Worm (Caenorhabditis elegans) whole organism, young adult: ENCODE data around the gene F54H5.5.
A peak's percentile ranks its signal among the peaks of the same experiment; 100 is the strongest.

Source experiments
- C06A6.2 ChIP-seq: fragments of 200-800 bp; sonication (Bioruptor generic); conservative IDR thresholded peaks from 2 replicates; pipeline ENCODE4 v1.3.6; 2022; ENCODE audit warnings: missing genetic modification characterization, missing compliant biosample characterization
- D2030.7 ChIP-seq: fragments of 200-800 bp; sonication (Bioruptor generic); IDR thresholded peaks from 2 replicates; pipeline ENCODE4 v1.3.6; 2022; ENCODE audit warnings: missing genetic modification reagents, missing genetic modification characterization, missing compliant biosample characterization
- F23B12.7 ChIP-seq: sonication (generic microtip); optimal IDR thresholded peaks from 2 replicates; lab custom pipeline; 2017; ENCODE audit warnings: missing genetic modification characterization, mild to moderate bottlenecking, missing compliant biosample characterization, antibody characterized with exemption, moderate library complexity; ENCODE audit not compliant: insufficient read depth
- F33H1.4 ChIP-seq: fragments of 200-800 bp; sonication (Bioruptor generic); IDR thresholded peaks from 2 replicates; pipeline ENCODE4 v1.3.6; 2022; ENCODE audit warnings: missing genetic modification reagents, missing genetic modification characterization, missing compliant biosample characterization
- F52B5.7 ChIP-seq: sonication (generic microtip); optimal IDR thresholded peaks from 2 replicates; lab custom pipeline; 2016; ENCODE audit warnings: mild to moderate bottlenecking, missing genetic modification characterization, missing compliant biosample characterization
- F57A8.1 ChIP-seq: fragments of 200-800 bp; sonication (Bioruptor generic); optimal IDR thresholded peaks from 2 replicates; lab custom pipeline; 2018; ENCODE audit warnings: mild to moderate bottlenecking, missing genetic modification characterization, moderate library complexity, missing compliant biosample characterization
- K12H6.12 ChIP-seq: fragments of 200-800 bp; sonication (Bioruptor generic); optimal IDR thresholded peaks from 2 replicates; lab custom pipeline; 2018; ENCODE audit warnings: mild to moderate bottlenecking, missing genetic modification characterization, missing compliant biosample characterization
- T26A5.8 ChIP-seq: sonication (generic microtip); optimal IDR thresholded peaks from 2 replicates; lab custom pipeline; 2016; ENCODE audit warnings: missing genetic modification characterization, missing compliant biosample characterization
- Y79H2A.3 ChIP-seq: fragments of 200-800 bp; sonication (Bioruptor generic); conservative IDR thresholded peaks from 2 replicates; pipeline ENCODE4 v1.3.6; 2022; ENCODE audit warnings: missing genetic modification reagents, missing genetic modification characterization, missing compliant biosample characterization
- aptf-3 ChIP-seq: fragments of 200-800 bp; sonication (Bioruptor generic); IDR thresholded peaks from 2 replicates; pipeline ENCODE4 v1.3.6; 2022; ENCODE audit warnings: missing genetic modification characterization, missing compliant biosample characterization
- attf-5 ChIP-seq: fragments of 200-800 bp; sonication (Bioruptor generic); optimal IDR thresholded peaks from 2 replicates; lab custom pipeline; 2018; ENCODE audit warnings: mild to moderate bottlenecking, missing genetic modification characterization, missing compliant biosample characterization
- bed-1 ChIP-seq: fragments of 200-800 bp; sonication (Bioruptor generic); IDR thresholded peaks from 2 replicates; pipeline ENCODE4 v1.3.6; 2022; ENCODE audit warnings: missing genetic modification reagents, missing genetic modification characterization, missing compliant biosample characterization
- bed-2 ChIP-seq: fragments of 200-800 bp; sonication (Bioruptor generic); IDR thresholded peaks from 2 replicates; pipeline ENCODE4 v1.3.6; 2022; ENCODE audit warnings: missing genetic modification reagents, missing genetic modification characterization, missing compliant biosample characterization
- ceh-58 ChIP-seq: fragments of 200-800 bp; sonication (Bioruptor generic); IDR thresholded peaks from 2 replicates; pipeline ENCODE4 v1.3.6; 2022; ENCODE audit warnings: missing genetic modification characterization, missing compliant biosample characterization
- egl-44 ChIP-seq: fragments of 200-800 bp; sonication (Bioruptor generic); IDR thresholded peaks from 2 replicates; pipeline ENCODE4 v1.3.6; 2022; ENCODE audit warnings: missing genetic modification reagents, missing genetic modification characterization, missing compliant biosample characterization
- hmg-1.2 ChIP-seq: fragments of 200-800 bp; sonication (Bioruptor generic); IDR thresholded peaks from 2 replicates; pipeline ENCODE4 v1.3.6; 2022; ENCODE audit warnings: missing genetic modification reagents, missing genetic modification characterization, missing compliant biosample characterization
- lin-26 ChIP-seq: fragments of 200-800 bp; sonication (Bioruptor generic); IDR thresholded peaks from 2 replicates; pipeline ENCODE4 v1.3.6; 2022; ENCODE audit warnings: missing genetic modification reagents, missing genetic modification characterization, missing compliant biosample characterization
- lsy-27 ChIP-seq: sonication (generic microtip); optimal IDR thresholded peaks from 2 replicates; lab custom pipeline; 2017; ENCODE audit warnings: missing genetic modification characterization, mild to moderate bottlenecking, missing compliant biosample characterization, antibody characterized with exemption, missing genotype, borderline replicate concordance; ENCODE audit not compliant: insufficient read depth
- madf-3 ChIP-seq: fragments of 200-800 bp; sonication (Bioruptor generic); IDR thresholded peaks from 2 replicates; pipeline ENCODE4 v1.3.6; 2022; ENCODE audit warnings: missing genetic modification reagents, missing genetic modification characterization, missing compliant biosample characterization
- mxl-1 ChIP-seq: sonication (generic microtip); optimal IDR thresholded peaks from 2 replicates; lab custom pipeline; 2016; ENCODE audit warnings: missing genetic modification characterization, missing compliant biosample characterization
- nfyb-1 ChIP-seq: fragments of 200-800 bp; sonication (Bioruptor generic); IDR thresholded peaks from 2 replicates; pipeline ENCODE4 v1.3.6; 2022; ENCODE audit warnings: missing genetic modification reagents, missing genetic modification characterization, missing compliant biosample characterization
- nhr-179 ChIP-seq: sonication (generic microtip); optimal IDR thresholded peaks from 2 replicates; lab custom pipeline; 2016; ENCODE audit warnings: mild to moderate bottlenecking, missing genetic modification characterization, missing compliant biosample characterization
- nhr-80 ChIP-seq: sonication (generic microtip); optimal IDR thresholded peaks from 2 replicates; lab custom pipeline; 2016; ENCODE audit warnings: missing genetic modification characterization, missing compliant biosample characterization
- nhr-90 ChIP-seq: sonication (generic microtip); optimal IDR thresholded peaks from 2 replicates; lab custom pipeline; 2016; ENCODE audit warnings: missing genotype, mild to moderate bottlenecking, missing genetic modification characterization, missing compliant biosample characterization
- pbrm-1 ChIP-seq: fragments of 200-800 bp; sonication (Bioruptor generic); IDR thresholded peaks from 2 replicates; pipeline ENCODE4 v1.3.6; 2022; ENCODE audit warnings: missing genetic modification reagents, missing genetic modification characterization, missing compliant biosample characterization
- rec-8 ChIP-seq, 2 experiments: sonication (generic microtip); optimal IDR thresholded peaks; 2 replicates each; lab custom pipeline; 2016; ENCODE audit warnings: mild to moderate bottlenecking in 2 of 2, missing genetic modification characterization in 2 of 2, missing genetic modification reagents in 2 of 2, missing genotype in 2 of 2, missing biosample characterization in 1 of 2, missing compliant biosample characterization in 1 of 2, moderate library complexity in 1 of 2
- rpc-1 ChIP-seq, 2 experiments: fragments of 150-350 bp in 1 of 2; sonication (generic microtip) in 1 of 2; optimal IDR thresholded peaks; 2 replicates each; lab custom pipeline; 2014 to 2018; ENCODE audit warnings: missing biosample characterization in 1 of 2, missing genetic modification characterization in 1 of 2, missing genetic modification reagents in 1 of 2, missing genotype in 1 of 2
- snpc-4 ChIP-seq, 5 experiments: fragments of 150-350 bp in 1 of 5; sonication (generic microtip) in 4 of 5; optimal IDR thresholded peaks; 2 replicates each; lab custom pipeline; 2014 to 2018; ENCODE audit warnings: missing genetic modification characterization in 5 of 5, missing biosample characterization in 3 of 5, antibody characterized with exemption in 2 of 5, mild to moderate bottlenecking in 2 of 5, missing compliant biosample characterization in 2 of 5, missing genotype in 2 of 5, moderate library complexity in 2 of 5, missing genetic modification reagents in 1 of 5
- sptf-2 ChIP-seq: fragments of 200-800 bp; sonication (Bioruptor generic); optimal IDR thresholded peaks from 2 replicates; lab custom pipeline; 2018; ENCODE audit warnings: mild to moderate bottlenecking, missing genetic modification characterization, missing compliant biosample characterization
- tbp1 ChIP-seq: fragments of 200-800 bp; sonication (Bioruptor generic); optimal IDR thresholded peaks from 2 replicates; lab custom pipeline; 2018; ENCODE audit warnings: mild to moderate bottlenecking, missing genetic modification characterization, missing compliant biosample characterization
- xnd-1 ChIP-seq: sonication (generic microtip); optimal IDR thresholded peaks from 2 replicates; lab custom pipeline; 2016; ENCODE audit warnings: missing genotype, missing genetic modification reagents, missing genetic modification characterization, missing compliant biosample characterization
- ztf-18 ChIP-seq: sonication (generic microtip); optimal IDR thresholded peaks from 2 replicates; lab custom pipeline; 2016; ENCODE audit warnings: missing genotype, mild to moderate bottlenecking, missing genetic modification characterization, missing compliant biosample characterization
- ztf-25 ChIP-seq: fragments of 200-800 bp; sonication (Bioruptor generic); IDR thresholded peaks from 2 replicates; pipeline ENCODE4 v1.3.6; 2022; ENCODE audit warnings: missing genetic modification reagents, missing genetic modification characterization, missing compliant biosample characterization
- ztf-3 ChIP-seq: fragments of 200-800 bp; sonication (Bioruptor generic); optimal IDR thresholded peaks from 2 replicates; lab custom pipeline; 2018; ENCODE audit warnings: mild to moderate bottlenecking, missing genetic modification characterization, missing compliant biosample characterization

F54H5.5 gene

ce11 chrII:6654284-6654683 lies 27.2 kb upstream of the F54H5.5 start, which contains the start of gene T19D12.9:
Gene T19D12.9 (minus strand): TSS chrII:6654384.
- no peak for TF ChIP-seq ceh-58 (GFP tag; lab: Robert Waterston, UW)
- TF ChIP-seq madf-3 (GFP tag; lab: Robert Waterston, UW) = no peak
- no peak for TF ChIP-seq ztf-3 (GFP tag; lab: Kevin White, UChicago)
- TF ChIP-seq ztf-25 (GFP tag; lab: Robert Waterston, UW) = no peak
- no peak for TF ChIP-seq sptf-2 (GFP tag; lab: Kevin White, UChicago)
- TF ChIP-seq F57A8.1 = no peak
- TF ChIP-seq K12H6.12 (tag; lab: Kevin White, UChicago) = no peak

- TF ChIP-seq lin-26 (GFP tag; lab: Robert Waterston, UW) (no peak), D2030.7 (GFP tag; lab: Robert Waterston, UW) (no peak), tbp1 (GFP tag; lab: Kevin White, UChicago) (no peak), nhr-179 (tag; lab: Kevin White, UChicago) (no peak), nfyb-1 (GFP tag; lab: Robert Waterston, UW) (no peak), pbrm-1 (GFP tag; lab: Robert Waterston, UW) (no peak)
Observed at ce11 chrII:6651719-6652118, 24.6 kb upstream of the F54H5.5 start, which contains the start of gene sra-26. Gene sra-26 (minus strand): TSS chrII:6651819.

ce11 chrII:6649026-6649425 lies 21.9 kb upstream of the F54H5.5 start, which contains the start of gene oig-8:
Gene oig-8 (minus strand): TSS chrII:6649126.
- no peak for TF ChIP-seq T26A5.8 (tag; lab: Kevin White, UChicago)
- no peak for TF ChIP-seq C06A6.2 (GFP tag; lab: Robert Waterston, UW)
- TF ChIP-seq attf-5 = no peak
- no peak for TF ChIP-seq rpc-1 (optimal IDR thresholded peaks at IDR 0.05; lab: Kevin White, UChicago)
- no peak for TF ChIP-seq rpc-1 (tag; optimal IDR thresholded peaks at IDR 0.05; lab: Kevin White, UChicago)
- TF ChIP-seq F23B12.7 = no peak
- TF ChIP-seq nhr-80 = no peak
- TF ChIP-seq ztf-25 (GFP tag; lab: Robert Waterston, UW) = no peak
- no peak for TF ChIP-seq lsy-27 (tag; lab: Kevin White, UChicago)
- no peak for TF ChIP-seq Y79H2A.3 (GFP tag; lab: Robert Waterston, UW)
- no peak for TF ChIP-seq egl-44 (GFP tag; lab: Robert Waterston, UW)
- no peak for TF ChIP-seq mxl-1 (tag; lab: Kevin White, UChicago)
- no peak for TF ChIP-seq rec-8 (tag; optimal IDR thresholded peaks at IDR 0.05; lab: Kevin White, UChicago)
- no peak for TF ChIP-seq ztf-18 (tag; lab: Kevin White, UChicago)
- TF ChIP-seq bed-2 (GFP tag; lab: Robert Waterston, UW) = no peak
- TF ChIP-seq aptf-3 (GFP tag; lab: Robert Waterston, UW) = no peak
- TF ChIP-seq bed-1 = no peak
- no peak for TF ChIP-seq F52B5.7 (tag; lab: Kevin White, UChicago)

ce11 chrII:6646903-6647302 lies 19.8 kb upstream of the F54H5.5 start:
- TF ChIP-seq xnd-1 (tag; lab: Kevin White, UChicago) (no peak), sptf-2 (GFP tag; lab: Kevin White, UChicago) (no peak), snpc-4 (GFP tag; optimal IDR thresholded peaks at IDR 0.05; lab: Kevin White, UChicago) (no peak), snpc-4 (tag; optimal IDR thresholded peaks at IDR 0.05; lab: Kevin White, UChicago) (no peak), nhr-90 (no peak), madf-3 (GFP tag; lab: Robert Waterston, UW) (no peak), hmg-1.2 (GFP tag; lab: Robert Waterston, UW) (peak; percentile 68; the same call in 1 of the 2 replicates), F33H1.4 (GFP tag; lab: Robert Waterston, UW) (no peak)
